Fruit fly (Drosophila melanogaster) whole organism, embryonic: Measurements from ENCODE around the gene CG12766.

ENCODE experiments used
- Adf1 ChIP-seq: fragments of 200-800 bp; sonication (Bioruptor generic); IDR thresholded peaks from 2 replicates; pipeline ENCODE4 v1.3.6; 2022; ENCODE audit warnings: missing biosample characterization, missing genetic modification characterization
- Antp ChIP-seq: fragments of 200-800 bp; sonication (Bioruptor generic); optimal IDR thresholded peaks from 3 replicates; lab custom pipeline; 2016; ENCODE audit warnings: missing biosample characterization, missing genetic modification characterization
- Asciz ChIP-seq: fragments of 200-800 bp; sonication (Bioruptor generic); optimal IDR thresholded peaks from 2 replicates; lab custom pipeline; 2017; ENCODE audit warnings: missing biosample characterization, mild to moderate bottlenecking, missing genetic modification characterization, missing genetic modification reagents
- BEAF-32 ChIP-seq: fragments of 200-800 bp; sonication (Bioruptor generic); optimal IDR thresholded peaks from 3 replicates; lab custom pipeline; 2017; ENCODE audit warnings: missing biosample characterization, missing genetic modification characterization, mild to moderate bottlenecking, moderate library complexity, missing genetic modification reagents
- CG10209 ChIP-seq: fragments of 200-800 bp; sonication (Bioruptor generic); optimal IDR thresholded peaks from 3 replicates; lab custom pipeline; 2017; ENCODE audit warnings: missing biosample characterization, mild to moderate bottlenecking, missing genetic modification characterization, missing genetic modification reagents
- CG11247 ChIP-seq: fragments of 200-800 bp; sonication (Bioruptor generic); IDR thresholded peaks from 2 replicates; pipeline ENCODE4 v1.3.6; 2022; ENCODE audit warnings: missing biosample characterization, missing genetic modification characterization
- CG12942 ChIP-seq: fragments of 200-800 bp; sonication (Bioruptor generic); optimal IDR thresholded peaks from 3 replicates; lab custom pipeline; 2016; ENCODE audit warnings: missing biosample characterization, missing genetic modification characterization
- CG13123 ChIP-seq: fragments of 200-800 bp; sonication (Bioruptor generic); optimal IDR thresholded peaks from 2 replicates; lab custom pipeline; 2016; ENCODE audit warnings: missing biosample characterization, missing genetic modification characterization
- CG14014 ChIP-seq: fragments of 200-800 bp; sonication (Bioruptor generic); IDR thresholded peaks from 2 replicates; pipeline ENCODE4 v1.3.6; 2022; ENCODE audit warnings: missing biosample characterization, missing genetic modification characterization
- CG14441 ChIP-seq: fragments of 200-800 bp; sonication (Bioruptor generic); IDR thresholded peaks from 2 replicates; pipeline ENCODE4 v1.3.6; 2022; ENCODE audit warnings: missing biosample characterization, missing genetic modification characterization
- CG15601 ChIP-seq: fragments of 200-800 bp; sonication (Bioruptor generic); optimal IDR thresholded peaks from 3 replicates; lab custom pipeline; 2019; ENCODE audit warnings: missing biosample characterization, mild to moderate bottlenecking, missing genetic modification characterization, moderate library complexity
- CG16779 ChIP-seq: fragments of 200-800 bp; sonication (Bioruptor generic); IDR thresholded peaks from 2 replicates; pipeline ENCODE4 v1.3.6; 2022; ENCODE audit warnings: missing biosample characterization, missing genetic modification characterization
- CG17829 ChIP-seq: fragments of 200-800 bp; optimal IDR thresholded peaks from 2 replicates; lab custom pipeline; 2019; ENCODE audit warnings: missing biosample characterization, mild to moderate bottlenecking, missing genetic modification characterization, moderate library complexity
- CG2120 ChIP-seq: fragments of 200-800 bp; sonication (Bioruptor generic); optimal IDR thresholded peaks from 3 replicates; lab custom pipeline; 2016; ENCODE audit warnings: missing biosample characterization, missing genetic modification characterization
- CG2129 ChIP-seq: fragments of 200-800 bp; sonication (Bioruptor generic); IDR thresholded peaks from 2 replicates; pipeline ENCODE4 v1.3.6; 2022; ENCODE audit warnings: missing biosample characterization, missing genetic modification characterization; ENCODE audit not compliant: partially characterized antibody
- CG30403 ChIP-seq: fragments of 200-800 bp; sonication (Bioruptor generic); optimal IDR thresholded peaks from 3 replicates; lab custom pipeline; 2016; ENCODE audit warnings: missing biosample characterization, missing genetic modification characterization
- CG5953 ChIP-seq: fragments of 200-800 bp; sonication (Bioruptor generic); IDR thresholded peaks from 2 replicates; pipeline ENCODE4 v1.3.6; 2022; ENCODE audit warnings: missing biosample characterization, missing genetic modification characterization
- CG6813 ChIP-seq: fragments of 200-800 bp; sonication (Bioruptor generic); optimal IDR thresholded peaks from 2 replicates; lab custom pipeline; 2017; ENCODE audit warnings: missing biosample characterization, missing genetic modification characterization, mild to moderate bottlenecking, moderate library complexity, missing genetic modification reagents
- CG7357 ChIP-seq: fragments of 200-800 bp; sonication (Bioruptor generic); IDR thresholded peaks from 3 replicates; pipeline ENCODE4 v1.3.6; 2022; ENCODE audit warnings: missing biosample characterization, missing genetic modification characterization
- CG9609 ChIP-seq: fragments of 200-800 bp; sonication (Bioruptor generic); optimal IDR thresholded peaks from 3 replicates; lab custom pipeline; 2016; ENCODE audit warnings: missing biosample characterization, missing genetic modification characterization
- Camta ChIP-seq: fragments of 200-800 bp; sonication (Bioruptor generic); optimal IDR thresholded peaks from 2 replicates; lab custom pipeline; 2016; ENCODE audit warnings: missing biosample characterization, missing genetic modification characterization
- Dip3 ChIP-seq: fragments of 200-800 bp; sonication (Bioruptor generic); optimal IDR thresholded peaks from 3 replicates; lab custom pipeline; 2016; ENCODE audit warnings: missing biosample characterization, missing genetic modification characterization
- E2f2 ChIP-seq: fragments of 200-800 bp; sonication (Bioruptor generic); IDR thresholded peaks from 2 replicates; pipeline ENCODE4 v1.3.6; 2022; ENCODE audit warnings: missing biosample characterization, missing genetic modification characterization
- H15 ChIP-seq: fragments of 200-800 bp; sonication (Bioruptor generic); IDR thresholded peaks from 3 replicates; pipeline ENCODE4 v1.3.6; 2022; ENCODE audit warnings: missing biosample characterization, missing genetic modification characterization
- H2.0 ChIP-seq: fragments of 200-800 bp; sonication (Bioruptor generic); IDR thresholded peaks from 2 replicates; pipeline ENCODE4 v1.3.6; 2022; ENCODE audit warnings: missing biosample characterization, missing genetic modification characterization
- HHEX ChIP-seq: fragments of 200-800 bp; sonication (Bioruptor generic); optimal IDR thresholded peaks from 3 replicates; lab custom pipeline; 2017; ENCODE audit warnings: missing biosample characterization, mild to moderate bottlenecking, missing genetic modification characterization, missing genetic modification reagents
- HLH4C ChIP-seq: fragments of 200-800 bp; sonication (Bioruptor generic); IDR thresholded peaks from 3 replicates; pipeline ENCODE4 v1.3.6; 2022; ENCODE audit warnings: missing biosample characterization, missing genetic modification characterization; ENCODE audit not compliant: partially characterized antibody
- HmgD ChIP-seq: fragments of 200-800 bp; sonication (Bioruptor generic); optimal IDR thresholded peaks from 3 replicates; lab custom pipeline; 2016; ENCODE audit warnings: missing biosample characterization, missing genetic modification characterization
- HmgZ ChIP-seq: fragments of 200-800 bp; sonication (Bioruptor generic); optimal IDR thresholded peaks from 2 replicates; lab custom pipeline; 2018; ENCODE audit warnings: missing biosample characterization, mild to moderate bottlenecking, missing genetic modification characterization
- Hmr ChIP-seq: fragments of 200-800 bp; sonication (Bioruptor generic); optimal IDR thresholded peaks from 3 replicates; lab custom pipeline; 2017; ENCODE audit warnings: mild to moderate bottlenecking, missing biosample characterization, missing genetic modification reagents, missing genetic modification characterization
- Mad ChIP-seq: fragments of 200-800 bp; sonication (Bioruptor generic); optimal IDR thresholded peaks from 2 replicates; lab custom pipeline; 2016; ENCODE audit warnings: missing biosample characterization, missing genetic modification characterization
- Myb ChIP-seq: fragments of 200-800 bp; sonication (Bioruptor generic); optimal IDR thresholded peaks from 2 replicates; lab custom pipeline; 2016; ENCODE audit warnings: missing biosample characterization, missing genetic modification characterization
- NC2β ChIP-seq: fragments of 200-800 bp; sonication (Bioruptor generic); optimal IDR thresholded peaks from 2 replicates; lab custom pipeline; 2016; ENCODE audit warnings: missing biosample characterization, missing genetic modification characterization
- Rfx ChIP-seq: fragments of 200-800 bp; sonication (Bioruptor generic); IDR thresholded peaks from 2 replicates; pipeline ENCODE4 v1.3.6; 2022; ENCODE audit warnings: missing biosample characterization, missing genetic modification characterization
- Xbp1 ChIP-seq: fragments of 200-800 bp; sonication (Bioruptor generic); optimal IDR thresholded peaks from 3 replicates; lab custom pipeline; 2016; ENCODE audit warnings: missing biosample characterization, mild to moderate bottlenecking, missing genetic modification characterization
- ap ChIP-seq: fragments of 200-800 bp; sonication (Bioruptor generic); IDR thresholded peaks from 2 replicates; pipeline ENCODE4 v1.3.6; 2022; ENCODE audit warnings: missing biosample characterization, missing genetic modification characterization
- br ChIP-seq: fragments of >200 bp; optimal IDR thresholded peaks from 2 replicates; lab custom pipeline; 2017
- chif ChIP-seq, 2 experiments: fragments of 200-800 bp; sonication (Bioruptor generic); optimal IDR thresholded peaks; 3 replicates each; lab custom pipeline; 2016; ENCODE audit warnings: missing biosample characterization in 2 of 2, missing genetic modification characterization in 2 of 2
- ems ChIP-seq: fragments of 200-800 bp; sonication (Bioruptor generic); optimal IDR thresholded peaks from 3 replicates; lab custom pipeline; 2016; ENCODE audit warnings: missing biosample characterization, missing genetic modification characterization
- en ChIP-seq: fragments of 200-800 bp; sonication (Bioruptor generic); optimal IDR thresholded peaks from 2 replicates; lab custom pipeline; 2016; ENCODE audit warnings: missing biosample characterization, missing genetic modification characterization
- fru ChIP-seq: fragments of >200 bp; optimal IDR thresholded peaks from 2 replicates; lab custom pipeline; 2017
- hbn ChIP-seq: fragments of 200-800 bp; sonication (Bioruptor generic); IDR thresholded peaks from 2 replicates; pipeline ENCODE4 v1.3.6; 2022; ENCODE audit warnings: missing biosample characterization, missing genetic modification characterization; ENCODE audit not compliant: partially characterized antibody
- inv ChIP-seq: fragments of 200-800 bp; sonication (Bioruptor generic); IDR thresholded peaks from 2 replicates; pipeline ENCODE4 v1.3.6; 2022; ENCODE audit warnings: missing biosample characterization, missing genetic modification characterization; ENCODE audit not compliant: partially characterized antibody
- lilli ChIP-seq: fragments of 200-800 bp; sonication (Bioruptor generic); optimal IDR thresholded peaks from 3 replicates; lab custom pipeline; 2016; ENCODE audit warnings: missing biosample characterization, missing genetic modification characterization
- pita ChIP-seq: fragments of 200-800 bp; sonication (Bioruptor generic); optimal IDR thresholded peaks from 2 replicates; lab custom pipeline; 2017; ENCODE audit warnings: missing biosample characterization, mild to moderate bottlenecking, missing genetic modification characterization
- ro ChIP-seq: fragments of 200-800 bp; sonication (Bioruptor generic); IDR thresholded peaks from 2 replicates; pipeline ENCODE4 v1.3.6; 2022; ENCODE audit warnings: missing biosample characterization, missing genetic modification characterization
- row ChIP-seq: fragments of 200-800 bp; sonication (Bioruptor generic); IDR thresholded peaks from 3 replicates; pipeline ENCODE4 v1.3.6; 2022; ENCODE audit warnings: missing biosample characterization, missing genetic modification characterization
- stc ChIP-seq: fragments of 200-800 bp; sonication (Bioruptor generic); IDR thresholded peaks from 2 replicates; pipeline ENCODE4 v1.3.6; 2022; ENCODE audit warnings: missing biosample characterization, missing genetic modification characterization
- unpg ChIP-seq: fragments of 200-800 bp; sonication (Bioruptor generic); optimal IDR thresholded peaks from 3 replicates; lab custom pipeline; 2018; ENCODE audit warnings: missing biosample characterization, mild to moderate bottlenecking, missing genetic modification characterization, moderate library complexity
- yki ChIP-seq: fragments of >200 bp; optimal IDR thresholded peaks from 3 replicates; lab custom pipeline; 2018
- zfh1 ChIP-seq: fragments of 200-800 bp; sonication (Bioruptor generic); IDR thresholded peaks from 3 replicates; pipeline ENCODE4 v1.3.6; 2022; ENCODE audit warnings: missing biosample characterization, missing genetic modification characterization

CG12766 gene

DNA sequence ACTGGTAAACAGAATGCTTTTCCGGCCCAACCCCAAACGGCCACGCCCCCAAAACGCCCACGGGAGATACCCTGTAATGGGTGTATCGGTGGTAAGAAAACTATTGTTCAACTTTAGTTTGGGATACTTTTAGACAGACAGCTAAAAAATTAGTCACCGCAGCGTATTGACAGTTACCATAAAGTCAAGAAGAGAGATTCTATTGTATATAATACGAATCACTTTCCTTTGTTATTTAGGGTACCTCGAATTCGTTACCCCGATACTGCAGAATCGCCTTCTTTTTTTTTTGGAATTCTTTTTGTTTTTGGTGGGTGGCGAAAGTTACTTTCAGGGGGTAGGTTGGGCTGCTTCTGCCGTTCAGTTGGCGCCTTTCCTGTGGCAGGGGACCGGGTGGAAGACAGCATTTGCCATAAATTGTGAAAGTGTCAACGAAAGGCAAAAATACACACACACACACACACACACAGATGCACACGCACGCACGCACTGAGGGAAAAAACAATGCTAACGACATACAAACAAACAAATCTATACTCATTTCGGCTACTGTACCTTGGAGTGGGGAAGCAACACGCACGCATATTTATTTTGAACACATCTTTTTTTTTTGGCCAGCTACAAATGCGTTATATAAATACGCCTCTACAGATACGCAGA, 30.6 kb upstream of the CG12766 start (continued):
- no peak for TF ChIP-seq hbn
- peak; percentile 35 for TF ChIP-seq CG10209 (GFP tag; lab: Kevin White, UChicago)
- no peak for TF ChIP-seq HmgD (GFP tag; lab: Kevin White, UChicago)
- TF ChIP-seq CG13123 (GFP tag; lab: Kevin White, UChicago), result no peak
- TF ChIP-seq CG17829 (tag; lab: Kevin White, UChicago), result peak; percentile 7
- peak; percentile 3 for TF ChIP-seq Camta (GFP tag; lab: Kevin White, UChicago)
- no peak for TF ChIP-seq ro
- TF ChIP-seq CG11247 (GFP tag; lab: Robert Waterston, UW), result no peak
- peak; percentile 10 for TF ChIP-seq HmgZ (tag; lab: Kevin White, UChicago)
- TF ChIP-seq Antp (GFP tag; lab: Kevin White, UChicago), result peak; percentile 41
- TF ChIP-seq ap (GFP tag; lab: Robert Waterston, UW), result no peak
- no peak for TF ChIP-seq en (GFP tag; lab: Kevin White, UChicago)
- TF ChIP-seq BEAF-32, result no peak
- TF ChIP-seq fru, result no peak
- no peak for TF ChIP-seq CG16779 (GFP tag; lab: Robert Waterston, UW)
- TF ChIP-seq Rfx (GFP tag; lab: Robert Waterston, UW), result peak; percentile 50; the same call in 1 of the 2 replicates
- no peak for TF ChIP-seq CG5953 (GFP tag; lab: Robert Waterston, UW)
- TF ChIP-seq HHEX (GFP tag; lab: Kevin White, UChicago), result no peak
- no peak for TF ChIP-seq CG14441 (GFP tag; lab: Robert Waterston, UW)
- TF ChIP-seq CG2129 (GFP tag; lab: Robert Waterston, UW), result no peak
- peak; percentile 26 for TF ChIP-seq unpg (GFP tag; lab: Kevin White, UChicago)
- TF ChIP-seq Mad (GFP tag; lab: Kevin White, UChicago), result peak; percentile 2
- TF ChIP-seq pita, result no peak
- TF ChIP-seq CG30403 (GFP tag; lab: Kevin White, UChicago), result peak; percentile 44
- TF ChIP-seq Dip3, result peak; percentile 32
- TF ChIP-seq CG14014 (GFP tag; lab: Robert Waterston, UW), result 0 out of 2 replicates have a peak, but pooled peaks have one; percentile 18
- TF ChIP-seq br (lab: Kevin White, UChicago), result no peak
- peak; percentile 6 to 16 for TF ChIP-seq chif (GFP tag; optimal IDR thresholded peaks at IDR 0.05; lab: Kevin White, UChicago)
- peak; percentile 41 for TF ChIP-seq CG9609 (GFP tag; lab: Kevin White, UChicago)
- no peak for TF ChIP-seq CG12942 (GFP tag; lab: Kevin White, UChicago)
- peak; percentile 42 for TF ChIP-seq Xbp1 (GFP tag; lab: Kevin White, UChicago)
- TF ChIP-seq HLH4C (GFP tag; lab: Robert Waterston, UW), result no peak
- TF ChIP-seq Adf1 (GFP tag; lab: Robert Waterston, UW), result no peak; the same call in 1 of the 2 replicates
- no peak for TF ChIP-seq CG6813 (GFP tag; lab: Kevin White, UChicago)
- peak; percentile 30; the same call in 1 of the 2 replicates for TF ChIP-seq E2f2
- peak; percentile 17 for TF ChIP-seq NC2β (GFP tag; lab: Kevin White, UChicago)
- peak; percentile 46; the same call in 1 of the 2 replicates for TF ChIP-seq stc (GFP tag; lab: Robert Waterston, UW)
- 0 out of 3 replicates have a peak, but pooled peaks have one; percentile 40 for TF ChIP-seq zfh1
- TF ChIP-seq H15 (GFP tag; lab: Robert Waterston, UW), result 0 out of 3 replicates have a peak, but pooled peaks have one; percentile 37
- no peak for TF ChIP-seq ems
- no peak for TF ChIP-seq CG7357 (GFP tag; lab: Robert Waterston, UW)
- no peak for TF ChIP-seq Myb (GFP tag; lab: Kevin White, UChicago)
- TF ChIP-seq H2.0 (GFP tag; lab: Robert Waterston, UW), result peak; percentile 45
- peak; percentile 79 for TF ChIP-seq row (GFP tag; lab: Robert Waterston, UW)
- peak; percentile 59 for TF ChIP-seq lilli (GFP tag; lab: Kevin White, UChicago)
- TF ChIP-seq CG15601 (tag; lab: Kevin White, UChicago), result peak; percentile 16
- TF ChIP-seq Asciz (GFP tag; lab: Kevin White, UChicago), result no peak
- TF ChIP-seq Hmr (GFP tag; lab: Kevin White, UChicago), result peak; percentile 63
- peak; percentile 76 for TF ChIP-seq CG2120 (GFP tag; lab: Kevin White, UChicago)
- TF ChIP-seq inv (GFP tag; lab: Robert Waterston, UW), result no peak
- no peak for TF ChIP-seq yki
